Worm (Caenorhabditis elegans) whole organism, L1 larva: Measurements from ENCODE around the gene cwp-2.
A peak's percentile ranks its signal among the peaks of the same experiment; 100 is the strongest.

ENCODE experiments used
- C04F5.9 ChIP-seq: sonication (generic microtip); optimal IDR thresholded peaks from 2 replicates; lab custom pipeline; 2016; ENCODE audit warnings: missing genetic modification characterization, missing compliant biosample characterization
- C16A3.4 ChIP-seq: fragments of 150-350 bp; optimal IDR thresholded peaks from 2 replicates; lab custom pipeline; 2014; ENCODE audit warnings: missing biosample characterization, missing genetic modification characterization
- C34B4.2 ChIP-seq: sonication (generic microtip); optimal IDR thresholded peaks from 2 replicates; lab custom pipeline; 2017; ENCODE audit warnings: mild to moderate bottlenecking, missing genetic modification characterization, missing compliant biosample characterization
- F16B12.6 ChIP-seq: fragments of 150-350 bp; optimal IDR thresholded peaks from 2 replicates; lab custom pipeline; 2014; ENCODE audit warnings: missing biosample characterization, missing genetic modification characterization
- aha-1 ChIP-seq: fragments of 150-350 bp; optimal IDR thresholded peaks from 2 replicates; lab custom pipeline; 2014; ENCODE audit warnings: missing biosample characterization, missing genetic modification characterization
- aly-2 ChIP-seq: fragments of 150-350 bp; optimal IDR thresholded peaks from 2 replicates; lab custom pipeline; 2014; ENCODE audit warnings: missing biosample characterization, missing genetic modification characterization
- ama-1 ChIP-seq: fragments of 150-350 bp; optimal IDR thresholded peaks from 2 replicates; lab custom pipeline; 2014
- ceh-63 ChIP-seq: fragments of 200-800 bp; sonication (Bioruptor generic); optimal IDR thresholded peaks from 2 replicates; lab custom pipeline; 2018; ENCODE audit warnings: mild to moderate bottlenecking, missing genetic modification characterization, missing compliant biosample characterization
- ceh-8 ChIP-seq: fragments of 200-800 bp; sonication (Bioruptor generic); optimal IDR thresholded peaks from 2 replicates; lab custom pipeline; 2018; ENCODE audit warnings: mild to moderate bottlenecking, missing genetic modification characterization, moderate library complexity, missing compliant biosample characterization
- ceh-82 ChIP-seq, 3 experiments: fragments of 150-350 bp in 1 of 3; sonication (generic microtip) in 2 of 3; optimal IDR thresholded peaks; 2 replicates each; lab custom pipeline; 2014 to 2017; ENCODE audit warnings: missing biosample characterization in 3 of 3, missing genetic modification characterization in 3 of 3
- ceh-88 ChIP-seq: fragments of 200-800 bp; sonication (Bioruptor generic); IDR thresholded peaks from 2 replicates; pipeline ENCODE4 v1.3.6; 2022; ENCODE audit warnings: missing genetic modification characterization, missing compliant biosample characterization
- ces-1 ChIP-seq: fragments of 150-350 bp; optimal IDR thresholded peaks from 2 replicates; lab custom pipeline; 2014; ENCODE audit warnings: missing biosample characterization, missing genetic modification reagents, missing genetic modification characterization
- dpl-1 ChIP-seq, 3 experiments: fragments of 150-350 bp in 2 of 3; sonication (generic microtip) in 1 of 3; optimal IDR thresholded peaks; 2 replicates each; lab custom pipeline; 2014 to 2017; ENCODE audit warnings: missing biosample characterization in 3 of 3, missing genetic modification characterization in 3 of 3, missing genetic modification reagents in 3 of 3
- dsc-1 ChIP-seq: sonication (generic microtip); optimal IDR thresholded peaks from 2 replicates; lab custom pipeline; 2016; ENCODE audit warnings: mild to moderate bottlenecking, missing genetic modification characterization, missing compliant biosample characterization
- egl-13 ChIP-seq: sonication (generic microtip); optimal IDR thresholded peaks from 2 replicates; lab custom pipeline; 2016; ENCODE audit warnings: missing genotype, missing genetic modification reagents, missing genetic modification characterization, missing compliant biosample characterization
- egl-27 ChIP-seq, 2 experiments: fragments of 150-350 bp in 1 of 2; sonication (generic microtip); optimal IDR thresholded peaks; 3 replicates each; lab custom pipeline; 2017 to 2018; ENCODE audit warnings: missing biosample characterization in 2 of 2, missing genetic modification characterization in 2 of 2, missing genetic modification reagents in 2 of 2
- elt-2 ChIP-seq: sonication (generic microtip); optimal IDR thresholded peaks from 2 replicates; lab custom pipeline; 2016; ENCODE audit warnings: missing genetic modification characterization, mild to moderate bottlenecking, inconsistent platforms, missing compliant biosample characterization, missing genetic modification reagents
- ets-5 ChIP-seq: fragments of 200-800 bp; sonication (Bioruptor generic); IDR thresholded peaks from 2 replicates; pipeline ENCODE4 v1.3.6; 2022; ENCODE audit warnings: missing genetic modification characterization, missing compliant biosample characterization
- fkh-10 ChIP-seq: sonication (generic microtip); optimal IDR thresholded peaks from 2 replicates; lab custom pipeline; 2017; ENCODE audit warnings: missing biosample characterization, missing genetic modification reagents, missing genetic modification characterization
- fkh-4 ChIP-seq: sonication (generic microtip); optimal IDR thresholded peaks from 2 replicates; lab custom pipeline; 2016; ENCODE audit warnings: missing compliant biosample characterization, missing genetic modification characterization, borderline replicate concordance
- hlh-4 ChIP-seq: sonication (generic microtip); optimal IDR thresholded peaks from 2 replicates; lab custom pipeline; 2016; ENCODE audit warnings: mild to moderate bottlenecking, missing genetic modification characterization, missing compliant biosample characterization
- isw-1 ChIP-seq: fragments of 200-800 bp; sonication (Bioruptor generic); IDR thresholded peaks from 2 replicates; pipeline ENCODE4 v1.3.6; 2022; ENCODE audit warnings: missing genetic modification characterization, missing compliant biosample characterization
- lin-35 ChIP-seq, 2 experiments: fragments of 150-350 bp; optimal IDR thresholded peaks; 2 replicates each; lab custom pipeline; 2014; ENCODE audit warnings: missing biosample characterization in 2 of 2, missing genetic modification characterization in 2 of 2, missing genetic modification reagents in 2 of 2
- lsy-2 ChIP-seq, 2 experiments: fragments of 150-350 bp; optimal IDR thresholded peaks; 2 replicates each; lab custom pipeline; 2014; ENCODE audit warnings: missing biosample characterization in 2 of 2, missing genetic modification characterization in 2 of 2
- nhr-11 ChIP-seq: fragments of 150-350 bp; optimal IDR thresholded peaks from 2 replicates; lab custom pipeline; 2014; ENCODE audit warnings: missing biosample characterization, missing genetic modification characterization
- nhr-12 ChIP-seq: sonication (generic microtip); optimal IDR thresholded peaks from 2 replicates; lab custom pipeline; 2017; ENCODE audit warnings: missing biosample characterization, missing genetic modification characterization
- nhr-19 ChIP-seq: fragments of 200-800 bp; sonication (Bioruptor generic); conservative IDR thresholded peaks from 2 replicates; pipeline ENCODE4 v1.3.6; 2022; ENCODE audit warnings: missing genetic modification characterization, missing compliant biosample characterization
- nhr-20 ChIP-seq: sonication (generic microtip); optimal IDR thresholded peaks from 2 replicates; lab custom pipeline; 2016; ENCODE audit warnings: mild to moderate bottlenecking, missing genetic modification characterization, missing compliant biosample characterization
- nhr-237 ChIP-seq: fragments of 150-350 bp; optimal IDR thresholded peaks from 2 replicates; lab custom pipeline; 2014; ENCODE audit warnings: missing biosample characterization, missing genetic modification characterization
- nhr-47 ChIP-seq: sonication (generic microtip); optimal IDR thresholded peaks from 2 replicates; lab custom pipeline; 2016; ENCODE audit warnings: mild to moderate bottlenecking, missing genetic modification characterization, moderate library complexity, missing compliant biosample characterization
- nhr-71 ChIP-seq: sonication (generic microtip); optimal IDR thresholded peaks from 2 replicates; lab custom pipeline; 2016; ENCODE audit warnings: mild to moderate bottlenecking, missing genetic modification characterization, moderate library complexity, missing compliant biosample characterization
- nhr-76 ChIP-seq: sonication (generic microtip); optimal IDR thresholded peaks from 2 replicates; lab custom pipeline; 2017; ENCODE audit warnings: missing biosample characterization, missing genetic modification characterization
- nhr-77 ChIP-seq: fragments of 150-350 bp; optimal IDR thresholded peaks from 2 replicates; lab custom pipeline; 2014; ENCODE audit warnings: missing biosample characterization, missing genetic modification characterization
- nhr-84 ChIP-seq: sonication (generic microtip); optimal IDR thresholded peaks from 2 replicates; lab custom pipeline; 2017; ENCODE audit warnings: missing biosample characterization, missing genetic modification characterization
- rnt-1 ChIP-seq: sonication (generic microtip); optimal IDR thresholded peaks from 2 replicates; lab custom pipeline; 2016; ENCODE audit warnings: mild to moderate bottlenecking, missing genetic modification characterization, moderate library complexity, missing compliant biosample characterization
- sptf-1 ChIP-seq: fragments of 150-350 bp; optimal IDR thresholded peaks from 2 replicates; lab custom pipeline; 2014; ENCODE audit warnings: missing biosample characterization, missing genetic modification characterization
- sup-37 ChIP-seq: fragments of 200-800 bp; sonication (Bioruptor generic); optimal IDR thresholded peaks from 2 replicates; lab custom pipeline; 2018; ENCODE audit warnings: mild to moderate bottlenecking, missing genetic modification characterization, missing compliant biosample characterization
- tbx-2 ChIP-seq: sonication (generic microtip); optimal IDR thresholded peaks from 2 replicates; lab custom pipeline; 2016; ENCODE audit warnings: missing genetic modification characterization, missing compliant biosample characterization
- tlp-1 ChIP-seq: fragments of 150-350 bp; optimal IDR thresholded peaks from 2 replicates; lab custom pipeline; 2014; ENCODE audit warnings: missing biosample characterization, missing genetic modification characterization
- unc-130 ChIP-seq: fragments of 150-350 bp; optimal IDR thresholded peaks from 2 replicates; lab custom pipeline; 2017; ENCODE audit warnings: missing biosample characterization, missing genetic modification characterization, inconsistent platforms
- unc-30 ChIP-seq: sonication (generic microtip); optimal IDR thresholded peaks from 2 replicates; lab custom pipeline; 2017; ENCODE audit warnings: missing biosample characterization, missing genetic modification characterization
- unc-62 ChIP-seq: fragments of 150-350 bp; optimal IDR thresholded peaks from 2 replicates; lab custom pipeline; 2014; ENCODE audit warnings: missing biosample characterization, missing genetic modification reagents, missing genetic modification characterization
- unc-86 ChIP-seq: sonication (generic microtip); optimal IDR thresholded peaks from 2 replicates; lab custom pipeline; 2016; ENCODE audit warnings: missing genetic modification characterization, missing compliant biosample characterization
- vab-15 ChIP-seq: sonication (generic microtip); optimal IDR thresholded peaks from 2 replicates; lab custom pipeline; 2017; ENCODE audit warnings: missing genotype, mild to moderate bottlenecking, missing genetic modification characterization, missing compliant biosample characterization
- zag-1 ChIP-seq: fragments of 150-350 bp; optimal IDR thresholded peaks from 2 replicates; lab custom pipeline; 2014; ENCODE audit warnings: missing biosample characterization, missing genetic modification characterization
- zip-4 ChIP-seq: fragments of 200-800 bp; sonication (Bioruptor generic); optimal IDR thresholded peaks from 2 replicates; lab custom pipeline; 2018; ENCODE audit warnings: mild to moderate bottlenecking, missing genetic modification characterization, moderate library complexity, missing compliant biosample characterization

The cwp-2 gene

ce11 chrV:4879251-4879650, 36.8 kb upstream of the cwp-2 start, which contains the start of gene T19H12.15:
Gene T19H12.15, minus strand, starts transcription at chrV:4879351.
- TF ChIP-seq ama-1, result no peak
- TF ChIP-seq dsc-1, result no peak
- no peak for TF ChIP-seq egl-13
- TF ChIP-seq sup-37 (GFP tag; lab: Kevin White, UChicago), result no peak
- TF ChIP-seq nhr-77 (tag; lab: Kevin White, UChicago), result no peak
- TF ChIP-seq unc-86 (tag; lab: Kevin White, UChicago), result no peak
- TF ChIP-seq C16A3.4, result no peak
- no peak for TF ChIP-seq fkh-4 (tag; lab: Kevin White, UChicago)
- no peak for TF ChIP-seq F16B12.6 (tag; lab: Kevin White, UChicago)
- TF ChIP-seq unc-30, result no peak
- no peak for TF ChIP-seq vab-15 (tag; lab: Kevin White, UChicago)

ce11 chrV:4877587-4877986, 35.1 kb upstream of the cwp-2 start, which contains the start of gene T19H12.6:
Gene T19H12.6, minus strand, starts transcription at chrV:4877687.
- TF ChIP-seq nhr-237 (tag; lab: Kevin White, UChicago) (no peak), C16A3.4 (no peak), ceh-8 (no peak), nhr-12 (tag; lab: Kevin White, UChicago) (no peak), isw-1 (no peak), nhr-76 (no peak), ceh-63 (GFP tag; lab: Kevin White, UChicago) (no peak), unc-62 (GFP tag; lab: Kevin White, UChicago) (no peak), tbx-2 (tag; lab: Kevin White, UChicago) (no peak), zip-4 (GFP tag; lab: Kevin White, UChicago) (no peak), dsc-1 (no peak), hlh-4 (no peak), ces-1 (GFP tag; lab: Kevin White, UChicago) (no peak), nhr-71 (tag; lab: Kevin White, UChicago) (no peak), lsy-2 (tag; optimal IDR thresholded peaks at IDR 0.05; lab: Kevin White, UChicago) (no peak), zag-1 (tag; lab: Kevin White, UChicago) (no peak)

- TF ChIP-seq zag-1 (tag; lab: Kevin White, UChicago), result no peak
- no peak for TF ChIP-seq lin-35 (GFP tag; optimal IDR thresholded peaks at IDR 0.05; lab: Kevin White, UChicago)
- TF ChIP-seq unc-62 (GFP tag; lab: Kevin White, UChicago), result no peak
- TF ChIP-seq nhr-84, result no peak
- no peak for TF ChIP-seq aly-2 (tag; lab: Kevin White, UChicago)
- no peak for TF ChIP-seq aha-1 (tag; lab: Kevin White, UChicago)
- TF ChIP-seq isw-1, result no peak
- no peak for TF ChIP-seq fkh-10 (GFP tag; lab: Kevin White, UChicago)
- no peak for TF ChIP-seq C04F5.9 (tag; lab: Kevin White, UChicago)
- no peak for TF ChIP-seq sptf-1
These were observed 29.5 kb upstream of the cwp-2 start, which contains the start of gene srd-33 for ce11 chrV:4871992-4872391. Gene srd-33, plus strand, starts transcription at chrV:4872292.

- TF ChIP-seq dsc-1 (no peak), C34B4.2 (tag; lab: Kevin White, UChicago) (no peak), egl-13 (no peak), ama-1 (no peak), F16B12.6 (tag; lab: Kevin White, UChicago) (no peak), sptf-1 (no peak), tlp-1 (tag; lab: Kevin White, UChicago) (no peak), elt-2 (tag; lab: Kevin White, UChicago) (no peak), nhr-47 (tag; lab: Kevin White, UChicago) (peak; percentile 49), aha-1 (tag; lab: Kevin White, UChicago) (no peak), rnt-1 (tag; lab: Kevin White, UChicago) (no peak), unc-62 (GFP tag; lab: Kevin White, UChicago) (no peak), unc-130 (tag; lab: Kevin White, UChicago) (no peak), unc-86 (tag; lab: Kevin White, UChicago) (no peak), nhr-20 (peak; percentile 11), ceh-82 (tag; optimal IDR thresholded peaks at IDR 0.05; lab: Kevin White, UChicago) (no peak), unc-30 (no peak), nhr-19 (GFP tag; lab: Robert Waterston, UW) (no peak), tbx-2 (tag; lab: Kevin White, UChicago) (no peak), fkh-10 (GFP tag; lab: Kevin White, UChicago) (no peak), ets-5 (GFP tag; lab: Robert Waterston, UW) (no peak), C16A3.4 (no peak), ceh-8 (no peak), ceh-88 (GFP tag; lab: Robert Waterston, UW) (no peak), nhr-11 (peak; percentile 68), nhr-84 (no peak), isw-1 (no peak), dpl-1 (GFP tag; optimal IDR thresholded peaks at IDR 0.05; lab: Kevin White, UChicago) (no peak), zag-1 (tag; lab: Kevin White, UChicago) (no peak), egl-27 (tag; optimal IDR thresholded peaks at IDR 0.05; lab: Kevin White, UChicago) (no peak)
These were observed 28.2 kb upstream of the cwp-2 start for ce11 chrV:4870627-4871026.
